ENCODE assay signal across 1 fruit fly cellular context in genomic region chr3L:18148418-18148973, dm6.
A peak's percentile ranks its signal among the peaks of the same experiment; 100 is the strongest.
TF ChIP-seq lines count a peak whose summit lies in the region.

TSS of gene CG7330 (plus strand) at chr3L:18148923.

TF ChIP-seq in whole organism, embryonic, 481 proteins besides CTCF, POLR2A, EP300 and RAD21 (continued from another document):
- TF ChIP-seq CG4424 (GFP tag; optimal IDR thresholded peaks at IDR 0.05; lab: Kevin White, UChicago) (peak; percentile 90), gro (GFP tag; optimal IDR thresholded peaks at IDR 0.05; lab: Kevin White, UChicago) (peak; percentile 14), CG9727 (GFP tag; optimal IDR thresholded peaks at IDR 0.05; lab: Kevin White, UChicago) (peak; percentile 88), Hand (GFP tag; optimal IDR thresholded peaks at IDR 0.05; lab: Kevin White, UChicago) (peak; percentile 85), nmo (GFP tag; optimal IDR thresholded peaks at IDR 0.05; lab: Kevin White, UChicago) (peak; percentile 94), CG3163 (GFP tag; optimal IDR thresholded peaks at IDR 0.05; lab: Kevin White, UChicago) (no peak), Antp (GFP tag; optimal IDR thresholded peaks at IDR 0.05; lab: Kevin White, UChicago) (peak; percentile 31), HLHmδ (GFP tag; optimal IDR thresholded peaks at IDR 0.05; lab: Kevin White, UChicago) (no peak), usp (GFP tag; optimal IDR thresholded peaks at IDR 0.05; lab: Kevin White, UChicago) (no peak), ATbp (GFP tag; optimal IDR thresholded peaks at IDR 0.05; lab: Kevin White, UChicago) (peak; percentile 93), pros (GFP tag; optimal IDR thresholded peaks at IDR 0.05; lab: Kevin White, UChicago) (no peak), bbx (GFP tag; IDR thresholded peaks at IDR 0.05; lab: Robert Waterston, UW; ENCODE audit: partially characterized antibody) (no peak), HLH4C (GFP tag; IDR thresholded peaks at IDR 0.05; lab: Robert Waterston, UW; ENCODE audit: partially characterized antibody) (no peak), ab (GFP tag; optimal IDR thresholded peaks at IDR 0.05; lab: Kevin White, UChicago) (no peak), cg (GFP tag; optimal IDR thresholded peaks at IDR 0.05; lab: Kevin White, UChicago) (no peak), luna (GFP tag; optimal IDR thresholded peaks at IDR 0.05; lab: Kevin White, UChicago) (no peak), HHEX (GFP tag; optimal IDR thresholded peaks at IDR 0.05; lab: Kevin White, UChicago) (peak; percentile 91), CG2202 (tag; optimal IDR thresholded peaks at IDR 0.05; lab: Kevin White, UChicago) (no peak), Ets97D (GFP tag; optimal IDR thresholded peaks at IDR 0.05; lab: Kevin White, UChicago) (no peak), ham (GFP tag; IDR thresholded peaks at IDR 0.05; lab: Robert Waterston, UW) (no peak), Hmr (GFP tag; optimal IDR thresholded peaks at IDR 0.05; lab: Kevin White, UChicago) (peak; percentile 95), CG11504 (tag; optimal IDR thresholded peaks at IDR 0.05; lab: Kevin White, UChicago) (peak; percentile 97), crol (GFP tag; IDR thresholded peaks at IDR 0.05; lab: Robert Waterston, UW) (no peak), Bteb2 (GFP tag; optimal IDR thresholded peaks at IDR 0.05; lab: Kevin White, UChicago) (peak; percentile 66), CG11723 (GFP tag; optimal IDR thresholded peaks at IDR 0.05; lab: Kevin White, UChicago) (peak; percentile 89), CoRest (tag; optimal IDR thresholded peaks at IDR 0.05; lab: Kevin White, UChicago) (peak; percentile 97), CG13424 (tag; optimal IDR thresholded peaks at IDR 0.05; lab: Kevin White, UChicago) (peak; percentile 96), Meics (GFP tag; optimal IDR thresholded peaks at IDR 0.05; lab: Kevin White, UChicago) (peak; percentile 93), Drgx (GFP tag; IDR thresholded peaks at IDR 0.05; lab: Robert Waterston, UW) (peak; percentile 95), CG12769 (tag; optimal IDR thresholded peaks at IDR 0.05; lab: Kevin White, UChicago) (peak; percentile 75), crc (GFP tag; optimal IDR thresholded peaks at IDR 0.05; lab: Kevin White, UChicago) (no peak), B-H1 (GFP tag; IDR thresholded peaks at IDR 0.05; lab: Robert Waterston, UW) (peak; percentile 83; the same call in 2 of the 3 replicates), Ssrp (tag; optimal IDR thresholded peaks at IDR 0.05; lab: Kevin White, UChicago) (peak; percentile 92), CG11456 (GFP tag; IDR thresholded peaks at IDR 0.05; lab: Robert Waterston, UW) (peak; percentile 79), NfI (GFP tag; optimal IDR thresholded peaks at IDR 0.05; lab: Kevin White, UChicago) (peak; percentile 86), CG1024 (GFP tag; IDR thresholded peaks at IDR 0.05; lab: Robert Waterston, UW) (peak; percentile 64)
TF ChIP-seq in whole organism, embryonic: peak in this region for 341.
